Fruit fly (Drosophila melanogaster) whole organism, adult: ENCODE data around the gene CG42486.

Source experiments
- CG11617 ChIP-seq: fragments of 200-800 bp; sonication (Bioruptor generic); optimal IDR thresholded peaks from 2 replicates; lab custom pipeline; 2017; ENCODE audit warnings: mild to moderate bottlenecking, missing biosample characterization, missing genetic modification reagents, missing genetic modification characterization
- CG12768 ChIP-seq: fragments of 200-800 bp; sonication (Bioruptor generic); optimal IDR thresholded peaks from 2 replicates; lab custom pipeline; 2017; ENCODE audit warnings: missing biosample characterization, missing genetic modification characterization, mild to moderate bottlenecking, moderate library complexity, missing genetic modification reagents
- CG14711 ChIP-seq: fragments of 200-800 bp; sonication (Bioruptor generic); optimal IDR thresholded peaks from 2 replicates; lab custom pipeline; 2018; ENCODE audit warnings: missing biosample characterization, mild to moderate bottlenecking, missing genetic modification characterization, moderate library complexity
- CG1620 ChIP-seq: fragments of 200-800 bp; sonication (Bioruptor generic); optimal IDR thresholded peaks from 2 replicates; lab custom pipeline; 2016; ENCODE audit warnings: missing biosample characterization, missing genetic modification characterization
- CG33017 ChIP-seq: fragments of 200-800 bp; sonication (Bioruptor generic); optimal IDR thresholded peaks from 2 replicates; lab custom pipeline; 2018; ENCODE audit warnings: missing biosample characterization, mild to moderate bottlenecking, missing genetic modification characterization, moderate library complexity
- CG5204 ChIP-seq: fragments of 200-800 bp; sonication (Bioruptor generic); optimal IDR thresholded peaks from 2 replicates; lab custom pipeline; 2016; ENCODE audit warnings: missing biosample characterization, missing genetic modification characterization
- CG7045 ChIP-seq: fragments of 200-800 bp; sonication (Bioruptor generic); optimal IDR thresholded peaks from 2 replicates; lab custom pipeline; 2017; ENCODE audit warnings: missing biosample characterization, mild to moderate bottlenecking, missing genetic modification characterization
- CG7101 ChIP-seq: fragments of 200-800 bp; sonication (Bioruptor generic); optimal IDR thresholded peaks from 2 replicates; lab custom pipeline; 2018; ENCODE audit warnings: missing biosample characterization, mild to moderate bottlenecking, missing genetic modification characterization, moderate library complexity
- Clk ChIP-seq: fragments of 200-800 bp; sonication (Bioruptor generic); optimal IDR thresholded peaks from 2 replicates; lab custom pipeline; 2017; ENCODE audit warnings: missing biosample characterization, missing genetic modification characterization
- Crg-1 ChIP-seq: fragments of 200-800 bp; sonication (Bioruptor generic); optimal IDR thresholded peaks from 2 replicates; lab custom pipeline; 2016; ENCODE audit warnings: missing biosample characterization, missing genetic modification characterization
- Hr96 ChIP-seq: fragments of 200-800 bp; sonication (Bioruptor generic); optimal IDR thresholded peaks from 2 replicates; lab custom pipeline; 2016; ENCODE audit warnings: missing biosample characterization, missing genetic modification characterization
- Mnt ChIP-seq: fragments of 200-800 bp; sonication (Bioruptor generic); optimal IDR thresholded peaks from 2 replicates; lab custom pipeline; 2016; ENCODE audit warnings: missing biosample characterization, mild to moderate bottlenecking, missing genetic modification characterization
- bab1 ChIP-seq: fragments of 200-800 bp; sonication (Bioruptor generic); optimal IDR thresholded peaks from 3 replicates; lab custom pipeline; 2019; ENCODE audit warnings: missing biosample characterization, mild to moderate bottlenecking, missing genetic modification characterization, moderate library complexity
- cic ChIP-seq: fragments of 200-800 bp; sonication (Bioruptor generic); optimal IDR thresholded peaks from 2 replicates; lab custom pipeline; 2017; ENCODE audit warnings: missing biosample characterization, mild to moderate bottlenecking, missing genetic modification characterization, moderate library complexity
- cnc ChIP-seq, 2 experiments: fragments of >200 bp; optimal IDR thresholded peaks; 2 replicates each; lab custom pipeline; 2017
- kay ChIP-seq: fragments of 200-800 bp; sonication (Bioruptor generic); peaks from one replicate; lab custom pipeline; 2016; ENCODE audit warnings: missing biosample characterization, missing genetic modification characterization, borderline replicate concordance
- ovo ChIP-seq: fragments of 200-800 bp; sonication (Bioruptor generic); optimal IDR thresholded peaks from 2 replicates; lab custom pipeline; 2016; ENCODE audit warnings: missing biosample characterization, missing genetic modification characterization
- pad ChIP-seq: fragments of 200-800 bp; sonication (Bioruptor generic); optimal IDR thresholded peaks from 3 replicates; lab custom pipeline; 2017; ENCODE audit warnings: missing biosample characterization, missing genetic modification characterization, mild to moderate bottlenecking, moderate library complexity, missing genetic modification reagents
- tj ChIP-seq: fragments of 200-800 bp; sonication (Bioruptor generic); optimal IDR thresholded peaks from 3 replicates; lab custom pipeline; 2017; ENCODE audit warnings: missing biosample characterization, mild to moderate bottlenecking, missing genetic modification characterization, moderate library complexity
- toe ChIP-seq: fragments of 200-800 bp; sonication (Bioruptor generic); optimal IDR thresholded peaks from 2 replicates; lab custom pipeline; 2016; ENCODE audit warnings: missing biosample characterization, missing genetic modification characterization

Gene CG42486

dm6 chr2L:11844278-11844677 lies 1.3 kb downstream of the CG42486 start:
- TF ChIP-seq Clk (no peak), cic (GFP tag; lab: Kevin White, UChicago) (peak; percentile 90), CG12768 (GFP tag; lab: Kevin White, UChicago) (peak; percentile 4), CG11617 (no peak), ovo (GFP tag; lab: Kevin White, UChicago) (no peak), tj (no peak), Mnt (GFP tag; lab: Kevin White, UChicago) (no peak), toe (GFP tag; lab: Kevin White, UChicago) (no peak), kay (GFP tag; lab: Kevin White, UChicago) (peak; percentile 95), CG33017 (tag; lab: Kevin White, UChicago) (peak; percentile 10)

dm6 chr2L:11845159-11845788 lies 2.3 kb downstream of the CG42486 start:
- TF ChIP-seq Hr96 (no peak), Mnt (GFP tag; lab: Kevin White, UChicago) (no peak), CG7045 (GFP tag; lab: Kevin White, UChicago) (peak; percentile 24), kay (GFP tag; lab: Kevin White, UChicago) (peak; percentile 92), CG33017 (tag; lab: Kevin White, UChicago) (no peak), CG14711 (tag; lab: Kevin White, UChicago) (no peak), tj (peak; percentile 7), cic (GFP tag; lab: Kevin White, UChicago) (peak; percentile 53), CG11617 (no peak), CG5204 (GFP tag; lab: Kevin White, UChicago) (no peak), CG12768 (GFP tag; lab: Kevin White, UChicago) (no peak), bab1 (GFP tag; lab: Kevin White, UChicago) (no peak), cnc (optimal IDR thresholded peaks at IDR 0.05; lab: Kevin White, UChicago) (no peak), Clk (peak; percentile 22), Crg-1 (GFP tag; lab: Kevin White, UChicago) (no peak), pad (GFP tag; lab: Kevin White, UChicago) (no peak), toe (GFP tag; lab: Kevin White, UChicago) (no peak), CG7101 (tag; lab: Kevin White, UChicago) (peak; percentile 8), ovo (GFP tag; lab: Kevin White, UChicago) (no peak)

dm6 chr2L:11846926-11847325 lies 4.0 kb downstream of the CG42486 start, which contains the start of gene Mal-B1:
Mal-B1 (plus strand) TSS chr2L:11847226.
- TF ChIP-seq CG33017 (tag; lab: Kevin White, UChicago) (no peak), Hr96 (no peak)

- TF ChIP-seq CG14711 (tag; lab: Kevin White, UChicago) (peak; percentile 56), cnc (optimal IDR thresholded peaks at IDR 0.05; lab: Kevin White, UChicago) (no peak), ovo (GFP tag; lab: Kevin White, UChicago) (no peak), CG33017 (tag; lab: Kevin White, UChicago) (peak; percentile 23), cic (GFP tag; lab: Kevin White, UChicago) (no peak), CG7101 (tag; lab: Kevin White, UChicago) (peak; percentile 25)
Observed at dm6 chr2L:11849658-11850057, 6.7 kb downstream of the CG42486 start, which contains the start of gene Mal-B2. Mal-B2 (plus strand) TSS chr2L:11849958.

dm6 chr2L:11853130-11853529 lies 10.2 kb downstream of the CG42486 start, which contains the start of gene CG42751:
CG42751 (plus strand) TSS chr2L:11853430.
- TF ChIP-seq Hr96, result no peak
- no peak for TF ChIP-seq Crg-1 (GFP tag; lab: Kevin White, UChicago)
- TF ChIP-seq tj, result no peak
- no peak for TF ChIP-seq CG14711 (tag; lab: Kevin White, UChicago)
- no peak for TF ChIP-seq cic (GFP tag; lab: Kevin White, UChicago)
- no peak for TF ChIP-seq ovo (GFP tag; lab: Kevin White, UChicago)
- no peak for TF ChIP-seq cnc (optimal IDR thresholded peaks at IDR 0.05; lab: Kevin White, UChicago)
- TF ChIP-seq pad (GFP tag; lab: Kevin White, UChicago), result no peak
- TF ChIP-seq Clk, result no peak
- TF ChIP-seq toe (GFP tag; lab: Kevin White, UChicago), result no peak
- TF ChIP-seq CG11617, result no peak
- no peak for TF ChIP-seq CG33017 (tag; lab: Kevin White, UChicago)
- TF ChIP-seq CG12768 (GFP tag; lab: Kevin White, UChicago), result no peak
- no peak for TF ChIP-seq CG1620 (GFP tag; lab: Kevin White, UChicago)
- TF ChIP-seq CG7045 (GFP tag; lab: Kevin White, UChicago), result no peak
- TF ChIP-seq kay (GFP tag; lab: Kevin White, UChicago), result no peak
- no peak for TF ChIP-seq Mnt (GFP tag; lab: Kevin White, UChicago)
- no peak for TF ChIP-seq bab1 (GFP tag; lab: Kevin White, UChicago)

dm6 chr2L:11870867-11871452 lies 28.0 kb downstream of the CG42486 start:
- TF ChIP-seq Mnt (GFP tag; lab: Kevin White, UChicago) (no peak), tj (no peak), kay (GFP tag; lab: Kevin White, UChicago) (no peak), CG7045 (GFP tag; lab: Kevin White, UChicago) (no peak), bab1 (GFP tag; lab: Kevin White, UChicago) (no peak), CG11617 (no peak), CG1620 (GFP tag; lab: Kevin White, UChicago) (no peak), CG12768 (GFP tag; lab: Kevin White, UChicago) (no peak), Clk (no peak), CG14711 (tag; lab: Kevin White, UChicago) (no peak), ovo (GFP tag; lab: Kevin White, UChicago) (no peak), Hr96 (no peak), CG7101 (tag; lab: Kevin White, UChicago) (no peak), pad (GFP tag; lab: Kevin White, UChicago) (no peak)
